Fruit fly (Drosophila melanogaster): Measurements from ENCODE around the gene CG10232.

Gene CG10232

DNA sequence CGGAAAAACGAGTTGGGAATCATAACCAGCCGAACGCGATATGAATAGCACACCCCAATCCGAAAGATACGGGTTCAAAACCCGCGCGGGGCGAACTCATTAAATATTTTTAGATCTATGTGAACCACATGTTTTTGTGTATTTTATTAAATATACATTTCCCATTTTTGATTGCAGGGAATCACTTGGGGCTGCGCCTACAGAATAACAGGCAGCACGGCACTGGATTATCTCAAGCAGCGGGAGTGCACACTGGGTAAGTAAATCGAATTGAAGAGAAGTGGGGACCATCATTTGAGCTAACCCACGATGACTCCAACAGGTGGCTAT, 9.0 kb upstream of the CG10232 start:
- TF ChIP-seq sv (GFP tag; optimal IDR thresholded peaks at IDR 0.05) (no peak), Rel (GFP tag; optimal IDR thresholded peaks at IDR 0.05) (no peak), Rel (tag; optimal IDR thresholded peaks at IDR 0.05) (peak; percentile 97)

DNA sequence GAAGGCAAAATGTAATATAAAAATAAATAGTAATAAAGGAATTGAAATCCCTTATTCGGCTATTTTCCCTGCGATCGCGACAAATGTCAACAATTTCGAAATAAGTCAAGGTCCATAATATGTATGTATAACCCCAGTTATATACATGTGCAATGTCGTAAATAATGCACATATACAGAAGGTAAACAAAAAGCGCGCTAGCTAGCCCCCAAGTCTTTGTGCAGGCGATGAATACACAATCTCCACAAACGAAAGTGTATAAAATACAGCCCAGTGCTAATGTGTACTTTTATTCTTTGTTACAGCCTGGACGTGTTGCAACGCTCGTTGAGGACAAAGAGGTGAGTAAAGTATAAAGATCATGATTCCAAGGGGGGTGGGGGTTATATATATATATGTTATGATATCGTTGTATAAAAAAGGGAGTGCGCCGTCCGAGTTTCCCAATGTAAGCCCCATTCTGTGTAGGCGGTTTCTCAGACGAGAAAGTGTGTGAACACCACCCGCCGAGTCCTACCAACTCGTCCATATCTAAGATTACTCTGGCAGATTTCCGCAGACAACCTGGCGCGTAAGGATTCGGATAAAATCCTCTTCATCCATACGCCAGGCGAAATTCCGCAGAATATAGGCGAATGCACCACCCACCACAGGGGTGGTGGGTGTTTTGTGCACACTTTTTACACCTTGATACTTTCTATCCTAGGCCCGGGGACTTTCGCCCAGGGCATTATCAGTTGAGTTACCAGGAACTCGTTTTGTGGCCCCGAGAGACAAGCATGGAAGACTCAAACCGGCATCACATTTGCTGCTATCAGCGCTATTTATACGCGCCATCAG, 8.4 kb upstream of the CG10232 start:
- TF ChIP-seq Rel (GFP tag; optimal IDR thresholded peaks at IDR 0.05) (no peak), Rel (tag; optimal IDR thresholded peaks at IDR 0.05) (peak; percentile 5), Sp1 (GFP tag; optimal IDR thresholded peaks at IDR 0.05) (peak; percentile 9), jim (GFP tag; optimal IDR thresholded peaks at IDR 0.05) (no peak), foxo (GFP tag; optimal IDR thresholded peaks at IDR 0.05) (peak in 1 of 2 experiments; percentile 15), h (GFP tag; optimal IDR thresholded peaks at IDR 0.05) (peak; percentile 40), HLH106 (tag; optimal IDR thresholded peaks at IDR 0.05) (peak; percentile 8), Dif (GFP tag; optimal IDR thresholded peaks at IDR 0.05; ENCODE audit: partially characterized antibody) (peak; percentile 40), Hr83 (GFP tag; optimal IDR thresholded peaks at IDR 0.05; ENCODE audit: poor library complexity, severe bottlenecking) (no peak), br (GFP tag; optimal IDR thresholded peaks at IDR 0.05) (peak; percentile 14), Hr78 (GFP tag; optimal IDR thresholded peaks at IDR 0.05) (no peak), Hnf4 (GFP tag; optimal IDR thresholded peaks at IDR 0.05) (peak; percentile 2), brk (GFP tag; optimal IDR thresholded peaks at IDR 0.05) (peak; percentile 52), fru (GFP tag; optimal IDR thresholded peaks at IDR 0.05) (peak; percentile 14)

DNA sequence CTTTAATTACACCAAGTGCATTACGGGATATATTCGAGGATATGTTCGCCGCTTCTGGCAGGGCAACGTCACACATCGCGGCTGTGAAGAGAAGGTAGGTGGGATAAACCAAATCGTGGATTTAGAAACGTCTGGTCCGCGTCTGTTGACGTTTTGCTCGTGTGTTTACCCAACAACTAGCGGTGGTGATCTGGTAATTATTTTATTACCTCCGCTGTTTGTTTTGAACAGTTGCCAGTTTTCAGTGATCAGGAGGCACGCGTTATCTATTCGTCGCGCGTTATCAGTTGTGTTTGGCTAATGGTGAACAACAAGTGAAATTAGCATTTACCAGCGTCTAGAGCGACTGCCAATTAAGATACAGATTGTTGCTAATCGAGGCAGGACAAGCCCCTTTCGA, 7.6 kb upstream of the CG10232 start:
- TF ChIP-seq N (GFP tag; optimal IDR thresholded peaks at IDR 0.05): no peak
- no peak for TF ChIP-seq pan (optimal IDR thresholded peaks at IDR 0.05)
- no peak for TF ChIP-seq Sp1 (GFP tag; optimal IDR thresholded peaks at IDR 0.05)
- peak; percentile 15 for TF ChIP-seq rgr (GFP tag; optimal IDR thresholded peaks at IDR 0.05)
- peak; percentile 24 for TF ChIP-seq Hr83 (GFP tag; optimal IDR thresholded peaks at IDR 0.05; ENCODE audit: poor library complexity, severe bottlenecking)

DNA sequence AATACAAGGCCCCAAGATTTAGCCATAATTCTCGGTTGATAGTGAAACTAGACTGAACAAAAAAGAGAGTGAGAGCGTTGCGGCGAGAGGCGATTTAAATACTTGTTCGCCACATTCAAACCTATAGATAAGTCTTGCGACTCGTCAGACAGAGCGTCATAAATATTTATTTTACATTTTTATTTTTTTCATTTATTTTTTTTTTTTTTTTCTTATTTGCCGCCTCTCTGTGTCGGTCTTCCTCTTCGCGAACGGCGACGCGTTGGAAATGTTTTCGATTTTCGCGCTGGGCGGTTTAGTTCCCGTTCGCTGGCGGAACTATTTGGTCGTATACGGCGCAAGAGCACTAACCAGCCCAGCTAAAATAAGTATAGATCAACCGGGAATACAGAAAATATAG, 6.7 kb upstream of the CG10232 start:
- TF ChIP-seq fru (GFP tag; optimal IDR thresholded peaks at IDR 0.05): no peak
- peak; percentile 15 for TF ChIP-seq sage (GFP tag; optimal IDR thresholded peaks at IDR 0.05)
- TF ChIP-seq brk (GFP tag; optimal IDR thresholded peaks at IDR 0.05): peak; percentile 9

DNA sequence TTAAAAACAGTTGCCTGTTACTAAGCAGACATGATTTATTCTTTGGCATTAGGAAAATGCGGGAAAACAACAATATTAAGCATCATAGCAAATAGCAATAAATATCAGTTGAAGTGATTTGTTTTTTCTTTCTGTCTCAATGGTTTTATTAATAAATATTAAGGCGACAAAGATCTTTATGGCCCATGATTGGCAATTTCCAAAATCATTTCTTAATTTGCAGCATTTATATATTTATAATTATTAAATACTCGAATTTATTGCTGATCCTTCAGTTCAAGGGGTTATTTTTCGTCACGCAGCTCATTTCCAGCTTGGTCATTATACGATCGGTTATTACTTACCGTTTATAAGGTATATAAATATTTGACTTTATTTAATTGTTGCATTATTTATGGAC, 6.2 kb upstream of the CG10232 start:
- TF ChIP-seq usp (GFP tag; optimal IDR thresholded peaks at IDR 0.05) (no peak), sage (GFP tag; optimal IDR thresholded peaks at IDR 0.05) (no peak), ey (GFP tag; optimal IDR thresholded peaks at IDR 0.05) (no peak), GATAd (GFP tag; optimal IDR thresholded peaks at IDR 0.05) (no peak), CrebA (GFP tag; optimal IDR thresholded peaks at IDR 0.05; ENCODE audit: borderline replicate concordance) (peak; percentile 23), Abd-B (GFP tag; optimal IDR thresholded peaks at IDR 0.05) (no peak), lola (GFP tag; optimal IDR thresholded peaks at IDR 0.05) (no peak), HLH106 (tag; optimal IDR thresholded peaks at IDR 0.05) (no peak)

DNA sequence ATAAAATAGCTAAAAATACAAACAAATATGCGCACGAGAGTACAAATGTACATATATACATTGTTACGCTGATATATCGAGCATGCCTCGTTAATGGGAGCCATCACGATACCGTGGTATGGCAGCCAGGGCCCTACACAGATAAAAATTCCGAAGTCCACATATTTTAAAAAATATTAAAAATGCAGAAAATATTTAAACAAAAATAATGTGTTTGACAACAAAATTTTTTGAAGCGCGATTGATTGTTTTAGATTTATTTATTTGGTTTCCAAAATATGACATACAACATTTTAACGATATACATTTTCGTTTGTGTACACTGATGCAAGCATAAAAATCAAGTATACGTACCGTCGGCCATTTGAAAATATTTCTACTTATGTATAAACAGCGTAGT, 5.3 kb upstream of the CG10232 start:
- peak; percentile 45 for TF ChIP-seq CG32264 (GFP tag; optimal IDR thresholded peaks at IDR 0.05)
- no peak for TF ChIP-seq CG9705 (GFP tag; optimal IDR thresholded peaks at IDR 0.05)
- peak; percentile 68 for TF ChIP-seq ey (GFP tag; optimal IDR thresholded peaks at IDR 0.05)
- no peak for TF ChIP-seq pan (optimal IDR thresholded peaks at IDR 0.05)
- no peak for TF ChIP-seq CrebA (GFP tag; optimal IDR thresholded peaks at IDR 0.05; ENCODE audit: borderline replicate concordance)
- no peak for TF ChIP-seq Mio (GFP tag; optimal IDR thresholded peaks at IDR 0.05)
- TF ChIP-seq lola (GFP tag; optimal IDR thresholded peaks at IDR 0.05): no peak
- TF ChIP-seq dl (GFP tag; optimal IDR thresholded peaks at IDR 0.05; ENCODE audit: insufficient read depth in 1 of 2, partially characterized antibody in 2 of 2): no peak
- peak; percentile 8 for TF ChIP-seq Rel (GFP tag; optimal IDR thresholded peaks at IDR 0.05)
- TF ChIP-seq Rel (tag; optimal IDR thresholded peaks at IDR 0.05): no peak
- TF ChIP-seq sv (GFP tag; optimal IDR thresholded peaks at IDR 0.05): peak; percentile 85
- peak; percentile 81 for TF ChIP-seq fru (GFP tag; optimal IDR thresholded peaks at IDR 0.05)
- peak; percentile 58 for TF ChIP-seq psq (GFP tag; optimal IDR thresholded peaks at IDR 0.05)
- no peak for TF ChIP-seq Myc (optimal IDR thresholded peaks at IDR 0.05)
- TF ChIP-seq usp (GFP tag; optimal IDR thresholded peaks at IDR 0.05): no peak
- TF ChIP-seq Jra (GFP tag; optimal IDR thresholded peaks at IDR 0.05): peak; percentile 19
- peak; percentile 55 for TF ChIP-seq Hnf4 (GFP tag; optimal IDR thresholded peaks at IDR 0.05)
- TF ChIP-seq Dfd (GFP tag; optimal IDR thresholded peaks at IDR 0.05): no peak
- TF ChIP-seq Hr78 (GFP tag; optimal IDR thresholded peaks at IDR 0.05): no peak
- peak; percentile 48 for TF ChIP-seq sage (GFP tag; optimal IDR thresholded peaks at IDR 0.05)
- no peak for TF ChIP-seq Vsx2 (GFP tag; optimal IDR thresholded peaks at IDR 0.05; ENCODE audit: partially characterized antibody)
- TF ChIP-seq br (GFP tag; optimal IDR thresholded peaks at IDR 0.05): peak; percentile 71
- no peak for TF ChIP-seq Abd-B (GFP tag; optimal IDR thresholded peaks at IDR 0.05)
- no peak for TF ChIP-seq tai (GFP tag; optimal IDR thresholded peaks at IDR 0.05)
- TF ChIP-seq N (GFP tag; optimal IDR thresholded peaks at IDR 0.05): no peak
- TF ChIP-seq dsf (GFP tag; optimal IDR thresholded peaks at IDR 0.05; ENCODE audit: borderline replicate concordance): no peak
- TF ChIP-seq foxo (GFP tag; optimal IDR thresholded peaks at IDR 0.05): peak in 1 of 2 experiments; percentile 82
- no peak for TF ChIP-seq jim (GFP tag; optimal IDR thresholded peaks at IDR 0.05)
- peak; percentile 54 for TF ChIP-seq HLH106 (tag; optimal IDR thresholded peaks at IDR 0.05)
- TF ChIP-seq GATAd (GFP tag; optimal IDR thresholded peaks at IDR 0.05): no peak
- no peak for TF ChIP-seq Dif (GFP tag; optimal IDR thresholded peaks at IDR 0.05; ENCODE audit: partially characterized antibody)

Measured in whole organism, wandering third instar larva.